Worm (Caenorhabditis elegans): ENCODE data around the gene F15D4.4.

F15D4.4 gene

DNA sequence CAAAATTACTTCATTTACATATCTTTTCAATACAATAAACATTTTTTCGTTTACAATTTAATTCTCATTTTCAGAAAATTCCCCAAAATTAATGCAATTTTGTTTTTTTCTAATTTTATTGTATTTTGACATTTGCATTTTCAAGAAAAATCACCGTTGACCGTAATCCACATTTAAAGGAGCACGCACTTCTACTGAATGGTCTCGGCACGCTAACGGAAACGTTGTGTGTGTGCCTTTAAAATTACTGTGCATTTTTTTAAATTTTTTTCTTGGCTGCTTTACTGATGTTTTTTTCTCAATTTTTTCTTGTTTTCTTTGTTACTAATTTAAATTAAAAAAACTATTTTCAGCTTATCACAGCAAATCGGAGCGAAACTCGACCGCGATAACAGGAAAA lies 17.6 kb upstream of the F15D4.4 start (continued):
- TF ChIP-seq tlf-1 (GFP tag; optimal IDR thresholded peaks at IDR 0.05) (no peak), D2030.7 (GFP tag; IDR thresholded peaks at IDR 0.05) (no peak), him-1 (tag; optimal IDR thresholded peaks at IDR 0.05) (peak; percentile 36), madf-8 (GFP tag; conservative IDR thresholded peaks at IDR 0.05) (peak; percentile 61), gei-17 (GFP tag; optimal IDR thresholded peaks at IDR 0.05) (no peak), aptf-2 (GFP tag; conservative IDR thresholded peaks at IDR 0.05) (no peak), F49E8.2 (tag; optimal IDR thresholded peaks at IDR 0.05; ENCODE audit: insufficient read depth) (peak; percentile 53)

DNA sequence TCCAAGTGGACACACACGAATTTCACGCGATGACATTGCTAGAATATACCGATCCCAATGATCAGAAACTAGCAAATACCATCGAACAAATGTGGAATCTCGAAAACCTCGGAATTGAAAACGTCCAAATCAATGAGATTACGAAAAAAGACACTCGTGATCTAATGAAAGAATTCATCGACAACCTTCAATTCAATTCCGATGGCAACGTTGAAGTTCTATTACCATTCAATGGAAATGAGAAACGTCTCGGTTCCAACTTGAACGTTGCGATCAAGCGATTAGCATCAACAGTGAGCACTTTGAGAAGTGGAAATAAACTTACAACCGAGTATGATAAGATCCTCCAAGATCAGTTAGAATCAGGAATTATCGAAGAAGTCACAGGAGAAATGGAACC lies 12.4 kb upstream of the F15D4.4 start:
- TF ChIP-seq tbx-9 (tag; optimal IDR thresholded peaks at IDR 0.05; ENCODE audit: borderline replicate concordance) (no peak), mcd-1 (GFP tag; IDR thresholded peaks at IDR 0.05) (no peak), egl-44 (GFP tag; IDR thresholded peaks at IDR 0.05) (no peak), ccch-3 (GFP tag; optimal IDR thresholded peaks at IDR 0.05) (no peak), pbrm-1 (GFP tag; IDR thresholded peaks at IDR 0.05) (no peak), aptf-3 (GFP tag; IDR thresholded peaks at IDR 0.05) (no peak), dpff-1 (tag; optimal IDR thresholded peaks at IDR 0.05) (no peak), ztf-26 (tag; optimal IDR thresholded peaks at IDR 0.05) (no peak), zim-3 (tag; optimal IDR thresholded peaks at IDR 0.05) (no peak), ztf-6 (GFP tag; IDR thresholded peaks at IDR 0.05) (no peak), lin-54 (GFP tag; optimal IDR thresholded peaks at IDR 0.05) (no peak), chd-7 (tag; optimal IDR thresholded peaks at IDR 0.05) (no peak), lag-1 (GFP tag; IDR thresholded peaks at IDR 0.05) (no peak), mel-28 (tag; optimal IDR thresholded peaks at IDR 0.05; ENCODE audit: borderline replicate concordance) (no peak), hlh-12 (tag; optimal IDR thresholded peaks at IDR 0.05) (no peak), Y56A3A.18 (GFP tag; IDR thresholded peaks at IDR 0.05) (no peak), F55B11.4 (tag; optimal IDR thresholded peaks at IDR 0.05; ENCODE audit: borderline replicate concordance, insufficient read depth) (no peak), Y95B8A.8 (GFP tag; IDR thresholded peaks at IDR 0.05) (no peak)

ce11 chrII:13248886-13249285 lies 6.0 kb upstream of the F15D4.4 start, which contains the start of gene F15D4.6:
F15D4.6 (plus strand) TSS chrII:13249186.
- TF ChIP-seq die-1 (tag; optimal IDR thresholded peaks at IDR 0.05) (no peak), let-607 (tag; optimal IDR thresholded peaks at IDR 0.05) (no peak), cebp-2 (GFP tag; IDR thresholded peaks at IDR 0.05) (no peak), sdz-38 (tag; optimal IDR thresholded peaks at IDR 0.05) (no peak), ztf-28 (GFP tag; IDR thresholded peaks at IDR 0.05) (no peak), ama-1 (optimal IDR thresholded peaks at IDR 0.05) (no peak), ama-1 (GFP tag; optimal IDR thresholded peaks at IDR 0.05) (no peak), fkh-3 (tag; optimal IDR thresholded peaks at IDR 0.05) (no peak), hlh-12 (tag; optimal IDR thresholded peaks at IDR 0.05) (no peak), ets-4 (GFP tag; optimal IDR thresholded peaks at IDR 0.05) (no peak), gei-17 (GFP tag; optimal IDR thresholded peaks at IDR 0.05) (no peak), xnd-1 (tag; optimal IDR thresholded peaks at IDR 0.05) (no peak), hmg-1.2 (GFP tag; IDR thresholded peaks at IDR 0.05) (no peak)

DNA sequence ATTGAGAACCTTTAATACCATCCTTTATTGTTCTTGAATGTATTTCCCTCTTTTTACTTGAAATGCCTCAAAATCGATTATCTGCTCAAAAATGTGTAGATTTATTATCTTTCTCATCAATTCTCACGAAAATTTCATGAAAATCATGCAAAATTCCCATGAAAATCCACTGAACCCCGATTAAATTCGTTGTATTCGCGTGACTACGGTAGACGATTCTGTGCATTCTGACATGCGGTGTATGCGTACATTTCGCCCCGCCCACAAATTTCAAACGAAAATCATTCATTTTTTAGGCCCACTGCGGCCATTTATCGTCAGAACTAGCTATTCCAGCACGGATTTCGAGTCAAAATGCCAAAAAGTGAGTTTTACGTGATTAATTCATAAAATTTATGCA lies 2.2 kb upstream of the F15D4.4 start, which contains the start of gene F15D4.5:
Gene F15D4.5 (plus strand): TSS at position 301 of the 400 bp plus-strand sequence.
- TF ChIP-seq rpc-1 (optimal IDR thresholded peaks at IDR 0.05) = no peak
- no peak for TF ChIP-seq rpc-1 (tag; optimal IDR thresholded peaks at IDR 0.05)
- no peak for TF ChIP-seq aptf-3 (GFP tag; IDR thresholded peaks at IDR 0.05)
- no peak for TF ChIP-seq Y95B8A.8 (GFP tag; IDR thresholded peaks at IDR 0.05)
- no peak for TF ChIP-seq sea-2 (GFP tag; IDR thresholded peaks at IDR 0.05)
